Fruit fly (Drosophila melanogaster) whole organism, pupa: ENCODE measurements around the gene lic.
A peak's percentile ranks its signal among the peaks of the same experiment; 100 is the strongest.

ENCODE experiments used
- CG10348 ChIP-seq: fragments of 200-800 bp; sonication (Bioruptor generic); IDR thresholded peaks from 2 replicates; pipeline ENCODE4 v1.3.6; 2022; ENCODE audit warnings: missing biosample characterization, missing genetic modification characterization
- CG12605 ChIP-seq: fragments of 200-800 bp; sonication (Bioruptor generic); IDR thresholded peaks from 2 replicates; pipeline ENCODE4 v1.3.6; 2022; ENCODE audit warnings: missing biosample characterization, missing genetic modification characterization
- CG13204 ChIP-seq: fragments of 200-800 bp; sonication (Bioruptor generic); optimal IDR thresholded peaks from 2 replicates; lab custom pipeline; 2018; ENCODE audit warnings: missing biosample characterization, mild to moderate bottlenecking, missing genetic modification characterization, moderate library complexity
- CG14655 ChIP-seq: fragments of 200-800 bp; sonication (Bioruptor generic); optimal IDR thresholded peaks from 3 replicates; lab custom pipeline; 2017; ENCODE audit warnings: mild to moderate bottlenecking, missing biosample characterization, missing genetic modification reagents, missing genetic modification characterization
- CG15710 ChIP-seq: fragments of 200-800 bp; sonication (Bioruptor generic); optimal IDR thresholded peaks from 2 replicates; lab custom pipeline; 2018; ENCODE audit warnings: missing biosample characterization, mild to moderate bottlenecking, missing genetic modification characterization, moderate library complexity
- CG17806 ChIP-seq: fragments of 200-800 bp; sonication (Bioruptor generic); optimal IDR thresholded peaks from 2 replicates; lab custom pipeline; 2018; ENCODE audit warnings: missing biosample characterization, mild to moderate bottlenecking, missing genetic modification characterization, moderate library complexity
- CG32121 ChIP-seq: fragments of 200-800 bp; sonication (Bioruptor generic); IDR thresholded peaks from 2 replicates; pipeline ENCODE4 v1.3.6; 2022; ENCODE audit warnings: missing biosample characterization, missing genetic modification characterization
- CG34367 ChIP-seq: fragments of 200-800 bp; sonication (Bioruptor generic); optimal IDR thresholded peaks from 2 replicates; lab custom pipeline; 2018; ENCODE audit warnings: missing biosample characterization, mild to moderate bottlenecking, missing genetic modification characterization
- CG4496 ChIP-seq: fragments of 200-800 bp; sonication (Bioruptor generic); IDR thresholded peaks from 3 replicates; pipeline ENCODE4 v1.3.6; 2022; ENCODE audit warnings: missing biosample characterization, missing genetic modification characterization
- CG8159 ChIP-seq: fragments of 200-800 bp; sonication (Bioruptor generic); optimal IDR thresholded peaks from 3 replicates; lab custom pipeline; 2018; ENCODE audit warnings: missing biosample characterization, mild to moderate bottlenecking, missing genetic modification characterization, moderate library complexity
- CG8301 ChIP-seq: fragments of 200-800 bp; sonication (Bioruptor generic); optimal IDR thresholded peaks from 2 replicates; lab custom pipeline; 2018; ENCODE audit warnings: missing biosample characterization, mild to moderate bottlenecking, missing genetic modification characterization
- CG9948 ChIP-seq: fragments of 200-800 bp; sonication (Bioruptor generic); optimal IDR thresholded peaks from 2 replicates; lab custom pipeline; 2018; ENCODE audit warnings: missing biosample characterization, mild to moderate bottlenecking, missing genetic modification characterization, moderate library complexity
- D1 ChIP-seq: fragments of 200-800 bp; sonication (Bioruptor generic); optimal IDR thresholded peaks from 2 replicates; lab custom pipeline; 2018; ENCODE audit warnings: missing biosample characterization, mild to moderate bottlenecking, missing genetic modification characterization, moderate library complexity
- EcR ChIP-seq: fragments of 200-800 bp; sonication (Bioruptor generic); optimal IDR thresholded peaks from 3 replicates; lab custom pipeline; 2019; ENCODE audit warnings: missing biosample characterization, missing genetic modification characterization, mild to moderate bottlenecking, moderate library complexity, missing genetic modification reagents
- Ets98B ChIP-seq: fragments of 200-800 bp; sonication (Bioruptor generic); IDR thresholded peaks from 2 replicates; pipeline ENCODE4 v1.3.6; 2022; ENCODE audit warnings: missing biosample characterization, missing genetic modification characterization
- Pif1A ChIP-seq: fragments of 200-800 bp; sonication (Bioruptor generic); optimal IDR thresholded peaks from 3 replicates; lab custom pipeline; 2016; ENCODE audit warnings: missing biosample characterization, missing genetic modification characterization
- Pif1B ChIP-seq: fragments of 200-800 bp; sonication (Bioruptor generic); optimal IDR thresholded peaks from 3 replicates; lab custom pipeline; 2016; ENCODE audit warnings: missing biosample characterization, missing genetic modification characterization
- Snoo ChIP-seq: fragments of 200-800 bp; sonication (Bioruptor generic); optimal IDR thresholded peaks from 3 replicates; lab custom pipeline; 2017; ENCODE audit warnings: missing biosample characterization, mild to moderate bottlenecking, missing genetic modification characterization, inconsistent platforms
- fd96Ca ChIP-seq: fragments of 200-800 bp; sonication (Bioruptor generic); IDR thresholded peaks from 3 replicates; pipeline ENCODE4 v1.3.6; 2022; ENCODE audit warnings: missing biosample characterization, missing genetic modification characterization
- gl ChIP-seq: fragments of 200-800 bp; sonication (Bioruptor generic); optimal IDR thresholded peaks from 2 replicates; lab custom pipeline; 2018; ENCODE audit warnings: missing biosample characterization, mild to moderate bottlenecking, missing genetic modification characterization
- rn ChIP-seq: fragments of 200-800 bp; sonication (Bioruptor generic); IDR thresholded peaks from 2 replicates; pipeline ENCODE4 v1.3.6; 2022; ENCODE audit warnings: missing biosample characterization, missing genetic modification characterization

lic gene

DNA sequence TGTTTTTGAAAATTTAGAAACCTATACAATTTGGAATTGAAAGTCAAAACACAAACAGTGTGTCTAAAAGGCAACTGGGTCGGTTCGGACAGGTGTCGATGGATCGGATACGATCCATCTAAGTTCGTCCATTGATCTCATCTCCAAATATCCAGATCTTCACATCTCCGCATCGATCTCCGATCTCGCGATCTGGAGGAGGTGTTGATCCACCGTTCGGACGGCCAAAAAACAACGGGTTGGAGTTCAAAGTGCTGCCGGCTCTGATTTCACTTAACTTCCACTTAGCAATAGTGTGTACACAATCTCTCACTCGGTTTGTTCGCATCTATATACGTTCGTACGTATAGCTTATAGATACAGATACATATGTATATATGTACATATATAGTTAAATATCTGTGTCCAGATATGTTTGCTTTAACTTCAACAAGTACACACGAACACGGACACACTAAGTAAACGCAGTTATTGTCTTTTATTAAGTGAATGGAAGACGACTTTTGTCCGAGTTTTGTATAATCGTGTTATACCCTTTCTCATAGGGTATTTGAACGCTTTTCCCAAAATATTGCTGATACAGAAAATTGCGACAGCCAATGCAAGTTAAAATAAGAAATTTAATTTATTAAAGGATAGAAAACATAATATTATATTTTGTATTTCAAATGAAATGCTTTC, 17.3 kb downstream of the lic start, which contains the start of gene Fer3HCH:
TSS of gene Fer3HCH (minus strand) at position 51 of the 681 bp plus-strand sequence.
- no peak for TF ChIP-seq CG17806 (tag; lab: Kevin White, UChicago)
- no peak for TF ChIP-seq Pif1B (GFP tag; lab: Kevin White, UChicago)
- TF ChIP-seq CG14655 (GFP tag; lab: Kevin White, UChicago) = peak; percentile 21
- TF ChIP-seq D1 (tag; lab: Kevin White, UChicago) = no peak
- no peak for TF ChIP-seq CG4496 (GFP tag; lab: Robert Waterston, UW)
- TF ChIP-seq rn (GFP tag; lab: Robert Waterston, UW) = no peak
- no peak for TF ChIP-seq CG34367
- TF ChIP-seq CG13204 (GFP tag; lab: Kevin White, UChicago) = no peak
- no peak for TF ChIP-seq CG32121 (GFP tag; lab: Robert Waterston, UW)
- no peak for TF ChIP-seq fd96Ca (GFP tag; lab: Robert Waterston, UW)
- peak; percentile 9 for TF ChIP-seq CG15710 (tag; lab: Kevin White, UChicago)
- peak; percentile 39 for TF ChIP-seq gl (tag; lab: Kevin White, UChicago)
- TF ChIP-seq CG9948 = no peak
- no peak for TF ChIP-seq CG8301 (tag; lab: Kevin White, UChicago)
- TF ChIP-seq Pif1A (GFP tag; lab: Kevin White, UChicago) = no peak
- TF ChIP-seq EcR = no peak
- TF ChIP-seq Ets98B (GFP tag; lab: Robert Waterston, UW) = peak; percentile 8; the same call in 1 of the 2 replicates
- no peak for TF ChIP-seq CG10348 (GFP tag; lab: Robert Waterston, UW)
- TF ChIP-seq CG8159 (tag; lab: Kevin White, UChicago) = peak; percentile 26
- TF ChIP-seq CG12605 (GFP tag; lab: Robert Waterston, UW) = no peak
- TF ChIP-seq Snoo (tag; lab: Kevin White, UChicago) = no peak

DNA sequence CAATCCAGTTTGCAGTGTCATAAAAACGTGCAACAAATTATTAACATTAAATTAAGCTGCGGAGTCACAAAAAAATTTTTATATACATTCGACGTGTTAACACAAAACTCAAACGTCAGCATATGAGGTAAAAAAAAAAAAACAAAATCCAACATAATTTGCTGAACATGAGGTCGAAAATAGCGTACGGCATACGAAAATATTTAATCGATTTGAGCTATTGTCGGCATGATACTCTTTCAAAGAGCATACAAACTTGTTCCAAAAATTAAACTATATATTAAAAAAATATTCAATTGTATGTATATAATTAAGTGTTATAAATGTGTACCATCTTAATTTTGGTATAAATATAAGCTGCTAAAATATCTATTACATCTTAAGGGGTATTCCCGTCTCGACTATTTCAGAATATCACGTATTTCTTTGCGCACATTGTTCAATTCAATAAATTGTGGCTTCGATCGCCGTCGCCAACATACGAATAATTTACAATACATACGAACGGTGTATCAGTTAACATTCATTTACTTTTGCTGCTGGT, 18.7 kb downstream of the lic start:
- TF ChIP-seq rn (GFP tag; lab: Robert Waterston, UW) (no peak), CG8301 (tag; lab: Kevin White, UChicago) (no peak), CG32121 (GFP tag; lab: Robert Waterston, UW) (peak; percentile 11; the same call in 1 of the 2 replicates)

DNA sequence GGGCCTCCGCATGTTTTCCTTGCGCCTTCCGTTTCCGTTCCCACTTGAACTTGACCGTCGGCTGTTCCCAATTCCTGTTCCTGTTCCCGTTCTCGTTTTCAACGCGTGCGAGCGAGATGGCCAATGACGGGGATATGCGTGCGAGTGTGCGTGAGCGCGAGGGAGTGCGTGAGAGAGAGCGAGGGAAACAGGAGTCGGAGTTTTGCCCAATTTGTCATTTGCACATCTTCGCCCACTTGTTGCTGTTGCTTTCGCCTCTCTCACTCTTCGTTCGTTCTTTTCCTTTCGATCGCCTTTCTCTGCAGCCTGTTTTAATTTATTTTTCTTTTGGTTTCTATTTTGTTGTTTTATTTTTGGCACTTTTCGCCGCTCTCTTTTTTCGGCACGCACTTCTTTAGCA, 20.9 kb downstream of the lic start:
- TF ChIP-seq D1 (tag; lab: Kevin White, UChicago) (no peak), Snoo (tag; lab: Kevin White, UChicago) (no peak), CG8301 (tag; lab: Kevin White, UChicago) (peak; percentile 26), Pif1A (GFP tag; lab: Kevin White, UChicago) (no peak), CG13204 (GFP tag; lab: Kevin White, UChicago) (peak; percentile 52), CG14655 (GFP tag; lab: Kevin White, UChicago) (peak; percentile 3), CG10348 (GFP tag; lab: Robert Waterston, UW) (no peak), CG4496 (GFP tag; lab: Robert Waterston, UW) (no peak), CG8159 (tag; lab: Kevin White, UChicago) (no peak), CG32121 (GFP tag; lab: Robert Waterston, UW) (no peak), rn (GFP tag; lab: Robert Waterston, UW) (no peak), EcR (peak; percentile 47), CG15710 (tag; lab: Kevin White, UChicago) (no peak), Pif1B (GFP tag; lab: Kevin White, UChicago) (no peak), Ets98B (GFP tag; lab: Robert Waterston, UW) (no peak; the same call in 1 of the 2 replicates), CG17806 (tag; lab: Kevin White, UChicago) (no peak), CG9948 (no peak), CG34367 (no peak), fd96Ca (GFP tag; lab: Robert Waterston, UW) (no peak), CG12605 (GFP tag; lab: Robert Waterston, UW) (peak; percentile 56; the same call in 1 of the 2 replicates), gl (tag; lab: Kevin White, UChicago) (no peak)

DNA sequence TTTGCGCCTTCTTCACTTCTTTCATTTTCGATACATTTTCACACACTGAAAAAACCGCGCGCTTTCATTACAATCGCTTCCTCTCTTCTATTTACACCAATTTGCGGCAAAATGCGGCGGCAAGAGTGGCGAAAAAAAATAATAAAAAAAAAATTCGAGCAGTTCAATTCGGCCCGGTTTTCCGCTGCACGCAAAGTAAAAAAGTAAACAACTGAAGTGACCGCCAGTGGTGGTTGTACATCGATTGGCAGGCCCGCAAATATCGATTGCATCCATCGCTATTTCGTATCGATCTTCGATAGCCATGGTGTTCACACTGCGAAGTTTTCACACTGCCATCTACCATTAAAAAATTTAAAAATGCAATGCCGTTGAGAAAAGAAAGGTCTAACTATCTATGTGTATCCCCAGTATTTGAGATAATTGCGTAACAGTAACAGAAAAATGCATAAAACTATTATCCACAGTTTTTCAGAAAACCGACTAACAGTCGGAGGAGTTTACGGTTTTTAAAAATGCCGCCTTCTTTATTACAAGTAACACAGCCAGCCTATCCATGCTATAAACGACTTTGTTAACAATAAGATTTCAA, 21.4 kb downstream of the lic start, which contains the start of gene Chpf:
TSS of gene Chpf (minus strand) at position 225 of the 592 bp plus-strand sequence.
- TF ChIP-seq CG4496 (GFP tag; lab: Robert Waterston, UW) = 0 out of 3 replicates have a peak, but pooled peaks have one; percentile 55
- TF ChIP-seq Ets98B (GFP tag; lab: Robert Waterston, UW) = peak; percentile 50; the same call in 1 of the 2 replicates
- peak; percentile 42 for TF ChIP-seq Pif1B (GFP tag; lab: Kevin White, UChicago)
- no peak; the same call in 1 of the 2 replicates for TF ChIP-seq CG12605 (GFP tag; lab: Robert Waterston, UW)
- TF ChIP-seq CG13204 (GFP tag; lab: Kevin White, UChicago) = no peak
- peak; percentile 55 for TF ChIP-seq CG32121 (GFP tag; lab: Robert Waterston, UW)
- no peak for TF ChIP-seq CG34367

DNA sequence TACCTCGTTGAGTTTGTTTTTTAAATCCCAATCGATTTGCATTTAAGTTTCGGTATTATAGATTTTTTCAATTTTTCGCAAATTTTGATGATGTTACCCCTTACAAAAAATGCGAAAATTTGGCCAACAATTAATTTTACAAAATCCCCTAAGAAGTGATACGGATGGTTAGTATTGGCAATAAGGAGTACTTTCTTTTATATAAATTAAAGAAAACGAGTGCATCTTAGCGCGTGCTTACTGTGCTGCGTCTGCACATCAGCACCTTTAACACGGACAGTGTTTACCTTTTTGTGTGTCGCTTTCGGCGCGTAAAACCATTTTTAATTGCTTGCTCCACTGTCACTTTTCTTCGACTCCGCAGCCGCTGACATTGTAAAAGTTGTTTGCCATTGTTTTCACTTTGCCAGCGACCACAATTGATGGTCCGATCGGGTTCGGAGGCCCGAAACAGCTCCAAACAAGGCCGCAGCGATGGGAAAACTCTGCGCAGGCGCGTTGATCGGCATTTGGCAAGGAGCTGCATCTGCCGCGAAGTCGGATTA, 23.0 kb downstream of the lic start:
- no peak for TF ChIP-seq CG8159 (tag; lab: Kevin White, UChicago)
- TF ChIP-seq Pif1B (GFP tag; lab: Kevin White, UChicago) = no peak
- no peak for TF ChIP-seq CG8301 (tag; lab: Kevin White, UChicago)
- peak; percentile 32; the same call in 1 of the 3 replicates for TF ChIP-seq CG4496 (GFP tag; lab: Robert Waterston, UW)
- TF ChIP-seq fd96Ca (GFP tag; lab: Robert Waterston, UW) = 0 out of 3 replicates have a peak, but pooled peaks have one; percentile 26
- TF ChIP-seq CG13204 (GFP tag; lab: Kevin White, UChicago) = no peak
- no peak for TF ChIP-seq Ets98B (GFP tag; lab: Robert Waterston, UW)
- TF ChIP-seq Snoo (tag; lab: Kevin White, UChicago) = no peak
- TF ChIP-seq D1 (tag; lab: Kevin White, UChicago) = no peak
- TF ChIP-seq rn (GFP tag; lab: Robert Waterston, UW) = no peak
- no peak for TF ChIP-seq CG32121 (GFP tag; lab: Robert Waterston, UW)
- TF ChIP-seq, all 21 proteins: peak for 2
